Worm (Caenorhabditis elegans) whole organism, L1 larva: ENCODE measurements around the gene srbc-11.
"Not testable (repeated sequence)": the region's sequence is repeated elsewhere in the genome, so short reads cannot be mapped to it uniquely, and the experiment has no call there.

Source experiments
- C34B4.2 ChIP-seq: sonication (generic microtip); optimal IDR thresholded peaks from 2 replicates; lab custom pipeline; 2017; ENCODE audit warnings: mild to moderate bottlenecking, missing genetic modification characterization, missing compliant biosample characterization
- F16B12.6 ChIP-seq: fragments of 150-350 bp; optimal IDR thresholded peaks from 2 replicates; lab custom pipeline; 2014; ENCODE audit warnings: missing biosample characterization, missing genetic modification characterization
- aha-1 ChIP-seq: fragments of 150-350 bp; optimal IDR thresholded peaks from 2 replicates; lab custom pipeline; 2014; ENCODE audit warnings: missing biosample characterization, missing genetic modification characterization
- blmp-1 ChIP-seq: fragments of 150-350 bp; optimal IDR thresholded peaks from 2 replicates; lab custom pipeline; 2014; ENCODE audit warnings: missing biosample characterization, missing genetic modification characterization
- ceh-63 ChIP-seq: fragments of 200-800 bp; sonication (Bioruptor generic); optimal IDR thresholded peaks from 2 replicates; lab custom pipeline; 2018; ENCODE audit warnings: mild to moderate bottlenecking, missing genetic modification characterization, missing compliant biosample characterization
- dsc-1 ChIP-seq: sonication (generic microtip); optimal IDR thresholded peaks from 2 replicates; lab custom pipeline; 2016; ENCODE audit warnings: mild to moderate bottlenecking, missing genetic modification characterization, missing compliant biosample characterization
- efl-1 ChIP-seq, 4 experiments: fragments of 150-350 bp; optimal IDR thresholded peaks in 3 of 4; peaks in 1 of 4; 1 replicate in 1 of 4; 2 replicates in 3 of 4; lab custom pipeline; 2014; ENCODE audit warnings: missing biosample characterization in 2 of 4, missing genetic modification characterization in 2 of 4, missing genetic modification reagents in 2 of 4
- efl-3 ChIP-seq: fragments of 200-800 bp; sonication (Bioruptor generic); optimal IDR thresholded peaks from 2 replicates; lab custom pipeline; 2018; ENCODE audit warnings: mild to moderate bottlenecking, missing genetic modification characterization, missing compliant biosample characterization
- elt-3 ChIP-seq, 6 experiments: fragments of 150-350 bp in 1 of 6; sonication (generic microtip); optimal IDR thresholded peaks; 2 replicates each; lab custom pipeline; 2017 to 2018; ENCODE audit warnings: missing biosample characterization in 6 of 6, missing genetic modification characterization in 6 of 6, inconsistent platforms in 1 of 6
- fkh-10 ChIP-seq: sonication (generic microtip); optimal IDR thresholded peaks from 2 replicates; lab custom pipeline; 2017; ENCODE audit warnings: missing biosample characterization, missing genetic modification reagents, missing genetic modification characterization
- fkh-4 ChIP-seq: sonication (generic microtip); optimal IDR thresholded peaks from 2 replicates; lab custom pipeline; 2016; ENCODE audit warnings: missing compliant biosample characterization, missing genetic modification characterization, borderline replicate concordance
- jun-1 ChIP-seq: fragments of 150-350 bp; optimal IDR thresholded peaks from 2 replicates; lab custom pipeline; 2014; ENCODE audit warnings: missing biosample characterization, missing genetic modification reagents, missing genetic modification characterization
- lin-15B ChIP-seq: fragments of 150-350 bp; sonication (generic microtip); optimal IDR thresholded peaks from 3 replicates; lab custom pipeline; 2014; ENCODE audit warnings: missing biosample characterization, missing genetic modification characterization
- lir-3 ChIP-seq: sonication (generic microtip); optimal IDR thresholded peaks from 2 replicates; lab custom pipeline; 2016; ENCODE audit warnings: mild to moderate bottlenecking, missing genetic modification characterization, moderate library complexity, missing compliant biosample characterization; ENCODE audit not compliant: poor library complexity
- mab-9 ChIP-seq: fragments of 200-800 bp; sonication (Bioruptor generic); IDR thresholded peaks from 2 replicates; pipeline ENCODE4 v1.3.6; 2022; ENCODE audit warnings: missing genetic modification reagents, missing genetic modification characterization, missing compliant biosample characterization
- nhr-237 ChIP-seq: fragments of 150-350 bp; optimal IDR thresholded peaks from 2 replicates; lab custom pipeline; 2014; ENCODE audit warnings: missing biosample characterization, missing genetic modification characterization
- nhr-28 ChIP-seq: fragments of 150-350 bp; optimal IDR thresholded peaks from 2 replicates; lab custom pipeline; 2014; ENCODE audit warnings: missing biosample characterization, missing genetic modification characterization
- nhr-47 ChIP-seq: sonication (generic microtip); optimal IDR thresholded peaks from 2 replicates; lab custom pipeline; 2016; ENCODE audit warnings: mild to moderate bottlenecking, missing genetic modification characterization, moderate library complexity, missing compliant biosample characterization
- nhr-76 ChIP-seq: sonication (generic microtip); optimal IDR thresholded peaks from 2 replicates; lab custom pipeline; 2017; ENCODE audit warnings: missing biosample characterization, missing genetic modification characterization
- nhr-84 ChIP-seq: sonication (generic microtip); optimal IDR thresholded peaks from 2 replicates; lab custom pipeline; 2017; ENCODE audit warnings: missing biosample characterization, missing genetic modification characterization
- nhr-90 ChIP-seq: sonication (generic microtip); optimal IDR thresholded peaks from 2 replicates; lab custom pipeline; 2016; ENCODE audit warnings: mild to moderate bottlenecking, missing genetic modification characterization, missing compliant biosample characterization; ENCODE audit not compliant: poor library complexity
- snu-23 ChIP-seq: sonication (generic microtip); optimal IDR thresholded peaks from 2 replicates; lab custom pipeline; 2016; ENCODE audit warnings: missing genetic modification characterization, missing compliant biosample characterization
- unc-62 ChIP-seq: fragments of 150-350 bp; optimal IDR thresholded peaks from 2 replicates; lab custom pipeline; 2014; ENCODE audit warnings: missing biosample characterization, missing genetic modification reagents, missing genetic modification characterization
- unc-86 ChIP-seq: sonication (generic microtip); optimal IDR thresholded peaks from 2 replicates; lab custom pipeline; 2016; ENCODE audit warnings: missing genetic modification characterization, missing compliant biosample characterization
- ztf-11 ChIP-seq, 2 experiments: sonication (generic microtip); optimal IDR thresholded peaks; 2 replicates each; lab custom pipeline; 2016 to 2017; ENCODE audit warnings: missing genetic modification characterization in 2 of 2, missing biosample characterization in 1 of 2, missing compliant biosample characterization in 1 of 2
- ztf-4 ChIP-seq: fragments of 150-350 bp; optimal IDR thresholded peaks from 2 replicates; lab custom pipeline; 2014; ENCODE audit warnings: missing biosample characterization, missing genetic modification characterization

Gene srbc-11

DNA sequence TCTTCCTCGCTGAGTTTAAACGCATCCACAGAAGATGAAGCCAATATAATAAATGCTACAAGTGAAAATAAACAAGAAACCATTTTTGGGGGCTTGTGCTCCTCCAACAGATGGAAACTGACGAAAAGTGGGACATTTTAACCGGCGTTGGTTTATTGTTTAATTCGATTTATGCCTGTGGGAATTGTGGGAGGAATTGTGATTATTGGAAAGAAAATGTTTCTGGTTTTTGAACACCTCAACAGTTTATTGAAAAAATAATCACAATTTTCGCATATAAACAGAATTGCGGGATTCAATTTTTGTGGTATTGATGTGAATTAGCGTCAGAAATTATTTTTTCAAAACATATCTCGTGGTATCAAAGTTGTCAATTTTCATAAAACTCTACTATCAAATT is 40.9 kb downstream of the srbc-11 start, which contains the start of gene try-8:
Gene try-8, minus strand, starts transcription at position 101 of the 400 bp plus-strand sequence.
- TF ChIP-seq nhr-28: no peak
- no peak for TF ChIP-seq mab-9 (GFP tag; lab: Robert Waterston, UW)
- TF ChIP-seq nhr-47 (tag; lab: Kevin White, UChicago): no peak
- TF ChIP-seq nhr-84: no peak
- TF ChIP-seq C34B4.2 (tag; lab: Kevin White, UChicago): no peak
- no peak for TF ChIP-seq snu-23
- TF ChIP-seq ztf-4: no peak
- no peak for TF ChIP-seq unc-62 (GFP tag; lab: Kevin White, UChicago)
- no peak for TF ChIP-seq ztf-11 (tag; optimal IDR thresholded peaks at IDR 0.05; lab: Kevin White, UChicago)
- TF ChIP-seq fkh-4 (tag; lab: Kevin White, UChicago): no peak
- TF ChIP-seq fkh-10 (GFP tag; lab: Kevin White, UChicago): no peak
- TF ChIP-seq nhr-90 (tag; lab: Kevin White, UChicago): no peak
- no peak for TF ChIP-seq aha-1
- no peak for TF ChIP-seq efl-1 (optimal IDR thresholded peaks at IDR 0.05; lab: Kevin White, UChicago)
- no peak for TF ChIP-seq efl-1 (GFP tag; optimal IDR thresholded peaks at IDR 0.05 in 1 of 2; lab: Kevin White, UChicago)

ce11 chrV:7451421-7451820 is 43.7 kb downstream of the srbc-11 start, which contains the start of gene try-11:
Gene try-11, plus strand, starts transcription at chrV:7451721.
- no peak for TF ChIP-seq dsc-1
- no peak for TF ChIP-seq lin-15B (tag; lab: Kevin White, UChicago)
- TF ChIP-seq efl-3 (GFP tag; lab: Kevin White, UChicago): no peak
- no peak for TF ChIP-seq efl-1 (optimal IDR thresholded peaks at IDR 0.05; lab: Kevin White, UChicago)
- peak in 1 of 2 experiments; percentile 24 for TF ChIP-seq efl-1 (GFP tag; optimal IDR thresholded peaks at IDR 0.05 in 1 of 2; lab: Kevin White, UChicago)

ce11 chrV:7449303-7449827 is 45.7 kb downstream of the srbc-11 start, which contains the start of gene try-12:
Gene try-12, plus strand, starts transcription at chrV:7449353.
- no peak for TF ChIP-seq unc-86 (tag; lab: Kevin White, UChicago)
- TF ChIP-seq efl-1 (optimal IDR thresholded peaks at IDR 0.05; lab: Kevin White, UChicago): no peak
- TF ChIP-seq efl-1 (GFP tag; optimal IDR thresholded peaks at IDR 0.05 in 1 of 2; lab: Kevin White, UChicago): peak in 1 of 2 experiments; percentile 58
- TF ChIP-seq, all 84 proteins: peak for 1

- TF ChIP-seq elt-3 (tag; optimal IDR thresholded peaks at IDR 0.05; lab: Kevin White, UChicago): no peak
- peak; percentile 17 for TF ChIP-seq blmp-1 (tag; lab: Kevin White, UChicago)
- TF ChIP-seq nhr-237 (tag; lab: Kevin White, UChicago): no peak
- no peak for TF ChIP-seq lir-3 (tag; lab: Kevin White, UChicago)
- no peak for TF ChIP-seq nhr-76 (tag; lab: Kevin White, UChicago)
- no peak for TF ChIP-seq jun-1 (tag; lab: Kevin White, UChicago)
Measured at ce11 chrV:7446965-7447364, 48.1 kb downstream of the srbc-11 start, which contains the start of gene F25E5.5. Gene F25E5.5, plus strand, starts transcription at chrV:7447265.

- not testable (repeated sequence) for TF ChIP-seq ceh-63 (GFP tag; lab: Kevin White, UChicago); nhr-47 (tag; lab: Kevin White, UChicago); F16B12.6
Measured at ce11 chrV:7444331-7444730, 50.8 kb downstream of the srbc-11 start, which contains the start of gene nhr-141. Gene nhr-141, plus strand, starts transcription at chrV:7444661.
